Worm (Caenorhabditis elegans) whole organism, young adult: ENCODE results near the gene C28D4.7.

Source experiments
- B0019.2 ChIP-seq: fragments of 200-800 bp; sonication (Bioruptor generic); conservative IDR thresholded peaks from 2 replicates; pipeline ENCODE4 v1.3.6; 2022; ENCODE audit warnings: missing genetic modification reagents, missing genetic modification characterization, missing compliant biosample characterization
- B0336.3 ChIP-seq: fragments of 200-800 bp; sonication (Bioruptor generic); IDR thresholded peaks from 2 replicates; pipeline ENCODE4 v1.3.6; 2022; ENCODE audit warnings: missing genetic modification characterization, missing compliant biosample characterization
- C17E4.6 ChIP-seq: fragments of 200-800 bp; sonication (Bioruptor generic); IDR thresholded peaks from 2 replicates; pipeline ENCODE4 v1.3.6; 2022; ENCODE audit warnings: missing genetic modification reagents, missing genetic modification characterization, missing compliant biosample characterization
- D2030.7 ChIP-seq: fragments of 200-800 bp; sonication (Bioruptor generic); IDR thresholded peaks from 2 replicates; pipeline ENCODE4 v1.3.6; 2022; ENCODE audit warnings: missing genetic modification reagents, missing genetic modification characterization, missing compliant biosample characterization
- F10E7.11 ChIP-seq: sonication (generic microtip); optimal IDR thresholded peaks from 2 replicates; lab custom pipeline; 2017; ENCODE audit warnings: mild to moderate bottlenecking, missing genetic modification characterization, moderate library complexity, missing compliant biosample characterization
- F23B12.7 ChIP-seq: sonication (generic microtip); optimal IDR thresholded peaks from 2 replicates; lab custom pipeline; 2017; ENCODE audit warnings: missing genetic modification characterization, mild to moderate bottlenecking, missing compliant biosample characterization, antibody characterized with exemption, moderate library complexity; ENCODE audit not compliant: insufficient read depth
- F33H1.4 ChIP-seq: fragments of 200-800 bp; sonication (Bioruptor generic); IDR thresholded peaks from 2 replicates; pipeline ENCODE4 v1.3.6; 2022; ENCODE audit warnings: missing genetic modification reagents, missing genetic modification characterization, missing compliant biosample characterization
- F49E8.2 ChIP-seq: sonication (generic microtip); optimal IDR thresholded peaks from 3 replicates; lab custom pipeline; 2017; ENCODE audit warnings: missing genetic modification characterization, mild to moderate bottlenecking, missing compliant biosample characterization, antibody characterized with exemption, moderate library complexity; ENCODE audit not compliant: insufficient read depth
- F57A8.1 ChIP-seq: fragments of 200-800 bp; sonication (Bioruptor generic); optimal IDR thresholded peaks from 2 replicates; lab custom pipeline; 2018; ENCODE audit warnings: mild to moderate bottlenecking, missing genetic modification characterization, moderate library complexity, missing compliant biosample characterization
- K11D2.4 ChIP-seq: fragments of 200-800 bp; sonication (Bioruptor generic); IDR thresholded peaks from 2 replicates; pipeline ENCODE4 v1.3.6; 2022; ENCODE audit warnings: missing genetic modification reagents, missing genetic modification characterization, missing compliant biosample characterization
- Y53F4B.3 ChIP-seq: fragments of 200-800 bp; sonication (Bioruptor generic); IDR thresholded peaks from 2 replicates; pipeline ENCODE4 v1.3.6; 2022; ENCODE audit warnings: missing genetic modification reagents, missing genetic modification characterization, missing compliant biosample characterization
- Y79H2A.3 ChIP-seq: fragments of 200-800 bp; sonication (Bioruptor generic); conservative IDR thresholded peaks from 2 replicates; pipeline ENCODE4 v1.3.6; 2022; ENCODE audit warnings: missing genetic modification reagents, missing genetic modification characterization, missing compliant biosample characterization
- Y95B8A.8 ChIP-seq: fragments of 200-800 bp; sonication (Bioruptor generic); IDR thresholded peaks from 2 replicates; pipeline ENCODE4 v1.3.6; 2022; ENCODE audit warnings: missing genetic modification reagents, missing genetic modification characterization, missing compliant biosample characterization
- athp-1 ChIP-seq: sonication (generic microtip); optimal IDR thresholded peaks from 2 replicates; lab custom pipeline; 2017; ENCODE audit warnings: mild to moderate bottlenecking, missing genetic modification characterization, missing compliant biosample characterization
- attf-3 ChIP-seq: fragments of 200-800 bp; sonication (Bioruptor generic); conservative IDR thresholded peaks from 2 replicates; pipeline ENCODE4 v1.3.6; 2022; ENCODE audit warnings: missing genetic modification reagents, missing genetic modification characterization, missing compliant biosample characterization
- ceh-91 ChIP-seq: fragments of 200-800 bp; sonication (Bioruptor generic); IDR thresholded peaks from 2 replicates; pipeline ENCODE4 v1.3.6; 2022; ENCODE audit warnings: missing genetic modification reagents, missing genetic modification characterization, missing compliant biosample characterization
- dpl-1 ChIP-seq: fragments of 150-350 bp; optimal IDR thresholded peaks from 2 replicates; lab custom pipeline; 2014; ENCODE audit warnings: missing biosample characterization, missing genetic modification reagents, missing genetic modification characterization
- efl-1 ChIP-seq: fragments of 150-350 bp; optimal IDR thresholded peaks from 2 replicates; lab custom pipeline; 2014; ENCODE audit warnings: missing biosample characterization, missing genetic modification reagents, missing genetic modification characterization
- ekl-4 ChIP-seq: fragments of 200-800 bp; sonication (Bioruptor generic); IDR thresholded peaks from 2 replicates; pipeline ENCODE4 v1.3.6; 2022; ENCODE audit warnings: missing genetic modification reagents, missing genetic modification characterization, missing compliant biosample characterization
- him-1 ChIP-seq: sonication (generic microtip); optimal IDR thresholded peaks from 2 replicates; lab custom pipeline; 2016; ENCODE audit warnings: missing genotype, missing genetic modification reagents, missing genetic modification characterization, missing compliant biosample characterization
- hmg-1.2 ChIP-seq: fragments of 200-800 bp; sonication (Bioruptor generic); IDR thresholded peaks from 2 replicates; pipeline ENCODE4 v1.3.6; 2022; ENCODE audit warnings: missing genetic modification reagents, missing genetic modification characterization, missing compliant biosample characterization
- hrde-1 ChIP-seq: sonication (generic microtip); optimal IDR thresholded peaks from 2 replicates; lab custom pipeline; 2016; ENCODE audit warnings: missing genetic modification characterization, mild to moderate bottlenecking, missing compliant biosample characterization, moderate library complexity, missing genotype, missing genetic modification reagents, borderline replicate concordance
- hsf-1 ChIP-seq: fragments of 200-800 bp; sonication (Bioruptor generic); IDR thresholded peaks from 2 replicates; pipeline ENCODE4 v1.3.6; 2022; ENCODE audit warnings: missing genetic modification reagents, missing genetic modification characterization, missing compliant biosample characterization
- let-526 ChIP-seq: fragments of 200-800 bp; sonication (Bioruptor generic); IDR thresholded peaks from 2 replicates; pipeline ENCODE4 v1.3.6; 2022; ENCODE audit warnings: missing genetic modification reagents, missing genetic modification characterization, missing compliant biosample characterization
- let-607 ChIP-seq, 2 experiments: fragments of 200-800 bp in 1 of 2; sonication (Bioruptor generic) in 1 of 2; sonication (generic microtip) in 1 of 2; optimal IDR thresholded peaks; 2 replicates each; lab custom pipeline; 2016 to 2018; ENCODE audit warnings: mild to moderate bottlenecking in 2 of 2, missing compliant biosample characterization in 2 of 2, missing genetic modification characterization in 2 of 2, moderate library complexity in 2 of 2, missing genotype in 1 of 2
- lin-26 ChIP-seq: fragments of 200-800 bp; sonication (Bioruptor generic); IDR thresholded peaks from 2 replicates; pipeline ENCODE4 v1.3.6; 2022; ENCODE audit warnings: missing genetic modification reagents, missing genetic modification characterization, missing compliant biosample characterization
- lin-35 ChIP-seq, 3 experiments: fragments of 150-350 bp in 2 of 3; sonication (generic microtip) in 1 of 3; optimal IDR thresholded peaks; 2 replicates each; lab custom pipeline; 2014 to 2018; ENCODE audit warnings: missing biosample characterization in 3 of 3, missing genetic modification characterization in 3 of 3, missing genetic modification reagents in 3 of 3
- lin-54 ChIP-seq: fragments of 200-800 bp; sonication (Bioruptor generic); optimal IDR thresholded peaks from 2 replicates; lab custom pipeline; 2018; ENCODE audit warnings: mild to moderate bottlenecking, missing genetic modification characterization, missing compliant biosample characterization
- lsl-1 ChIP-seq: fragments of 200-800 bp; sonication (Bioruptor generic); optimal IDR thresholded peaks from 2 replicates; lab custom pipeline; 2018; ENCODE audit warnings: mild to moderate bottlenecking, missing genetic modification characterization, moderate library complexity, missing compliant biosample characterization
- madf-3 ChIP-seq: fragments of 200-800 bp; sonication (Bioruptor generic); IDR thresholded peaks from 2 replicates; pipeline ENCODE4 v1.3.6; 2022; ENCODE audit warnings: missing genetic modification reagents, missing genetic modification characterization, missing compliant biosample characterization
- madf-6 ChIP-seq: fragments of 200-800 bp; sonication (Bioruptor generic); IDR thresholded peaks from 2 replicates; pipeline ENCODE4 v1.3.6; 2022; ENCODE audit warnings: missing genetic modification reagents, missing genetic modification characterization, missing compliant biosample characterization
- mel-28 ChIP-seq: sonication (generic microtip); optimal IDR thresholded peaks from 2 replicates; lab custom pipeline; 2016; ENCODE audit warnings: borderline replicate concordance, mild to moderate bottlenecking, missing genetic modification characterization, missing compliant biosample characterization
- nhr-90 ChIP-seq: sonication (generic microtip); optimal IDR thresholded peaks from 2 replicates; lab custom pipeline; 2016; ENCODE audit warnings: missing genotype, mild to moderate bottlenecking, missing genetic modification characterization, missing compliant biosample characterization
- pbrm-1 ChIP-seq: fragments of 200-800 bp; sonication (Bioruptor generic); IDR thresholded peaks from 2 replicates; pipeline ENCODE4 v1.3.6; 2022; ENCODE audit warnings: missing genetic modification reagents, missing genetic modification characterization, missing compliant biosample characterization
- rcor-1 ChIP-seq: fragments of 200-800 bp; sonication (Bioruptor generic); IDR thresholded peaks from 2 replicates; pipeline ENCODE4 v1.3.6; 2022; ENCODE audit warnings: missing genetic modification reagents, missing genetic modification characterization, missing compliant biosample characterization
- sdz-38 ChIP-seq: sonication (generic microtip); optimal IDR thresholded peaks from 2 replicates; lab custom pipeline; 2016; ENCODE audit warnings: missing genotype, missing genetic modification characterization, missing compliant biosample characterization
- snpc-1.1 ChIP-seq: sonication (generic microtip); optimal IDR thresholded peaks from 2 replicates; lab custom pipeline; 2017; ENCODE audit warnings: missing genetic modification characterization, mild to moderate bottlenecking, missing compliant biosample characterization, antibody characterized with exemption, moderate library complexity, missing genotype, missing genetic modification reagents; ENCODE audit not compliant: insufficient read depth
- snpc-1.3 ChIP-seq: sonication (generic microtip); optimal IDR thresholded peaks from 2 replicates; lab custom pipeline; 2017; ENCODE audit warnings: missing genetic modification characterization, mild to moderate bottlenecking, missing compliant biosample characterization, antibody characterized with exemption, moderate library complexity, missing genotype, missing genetic modification reagents; ENCODE audit not compliant: insufficient read depth
- snpc-3.4 ChIP-seq: sonication (generic microtip); optimal IDR thresholded peaks from 2 replicates; lab custom pipeline; 2017; ENCODE audit warnings: missing genetic modification characterization, mild to moderate bottlenecking, missing compliant biosample characterization, antibody characterized with exemption, moderate library complexity, missing genotype, missing genetic modification reagents
- snpc-4 ChIP-seq, 5 experiments: fragments of 150-350 bp in 1 of 5; sonication (generic microtip) in 4 of 5; optimal IDR thresholded peaks; 2 replicates each; lab custom pipeline; 2014 to 2018; ENCODE audit warnings: missing genetic modification characterization in 5 of 5, missing biosample characterization in 3 of 5, antibody characterized with exemption in 2 of 5, mild to moderate bottlenecking in 2 of 5, missing compliant biosample characterization in 2 of 5, missing genotype in 2 of 5, moderate library complexity in 2 of 5, missing genetic modification reagents in 1 of 5
- tbp1 ChIP-seq: fragments of 200-800 bp; sonication (Bioruptor generic); optimal IDR thresholded peaks from 2 replicates; lab custom pipeline; 2018; ENCODE audit warnings: mild to moderate bottlenecking, missing genetic modification characterization, missing compliant biosample characterization
- tlf-1 ChIP-seq: fragments of 200-800 bp; sonication (Bioruptor generic); optimal IDR thresholded peaks from 2 replicates; lab custom pipeline; 2018; ENCODE audit warnings: mild to moderate bottlenecking, missing genetic modification characterization, missing compliant biosample characterization
- unc-130 ChIP-seq: sonication (generic microtip); optimal IDR thresholded peaks from 2 replicates; lab custom pipeline; 2016; ENCODE audit warnings: missing genetic modification reagents, missing genetic modification characterization, missing compliant biosample characterization
- xnd-1 ChIP-seq: sonication (generic microtip); optimal IDR thresholded peaks from 2 replicates; lab custom pipeline; 2016; ENCODE audit warnings: missing genotype, missing genetic modification reagents, missing genetic modification characterization, missing compliant biosample characterization
- zim-3 ChIP-seq: sonication (generic microtip); optimal IDR thresholded peaks from 2 replicates; lab custom pipeline; 2017; ENCODE audit warnings: mild to moderate bottlenecking, missing genetic modification characterization, moderate library complexity, missing compliant biosample characterization
- ztf-25 ChIP-seq: fragments of 200-800 bp; sonication (Bioruptor generic); IDR thresholded peaks from 2 replicates; pipeline ENCODE4 v1.3.6; 2022; ENCODE audit warnings: missing genetic modification reagents, missing genetic modification characterization, missing compliant biosample characterization

Gene C28D4.7

ce11 chrIV:9778016-9778415 lies 35.1 kb upstream of the C28D4.7 start, which contains the start of gene T13F2.6:
T13F2.6 (plus strand) TSS chrIV:9778321.
- TF ChIP-seq snpc-4 (GFP tag; optimal IDR thresholded peaks at IDR 0.05; lab: Kevin White, UChicago): peak; percentile 74
- peak; percentile 9 to 83 (median 62) for TF ChIP-seq snpc-4 (tag; optimal IDR thresholded peaks at IDR 0.05; lab: Kevin White, UChicago)
- peak; percentile 65 for TF ChIP-seq athp-1 (tag; lab: Kevin White, UChicago)
- TF ChIP-seq snpc-1.3 (tag; lab: Kevin White, UChicago): peak; percentile 91
- no peak for TF ChIP-seq zim-3 (tag; lab: Kevin White, UChicago)
- peak; percentile 93 for TF ChIP-seq lin-54 (GFP tag; lab: Kevin White, UChicago)
- peak; percentile 76 for TF ChIP-seq hsf-1 (GFP tag; lab: Robert Waterston, UW)
- no peak for TF ChIP-seq F57A8.1 (GFP tag; lab: Kevin White, UChicago)
- peak in 1 of 3 experiments; percentile 51 for TF ChIP-seq lin-35 (GFP tag; optimal IDR thresholded peaks at IDR 0.05; lab: Kevin White, UChicago)
- TF ChIP-seq tbp1 (GFP tag; lab: Kevin White, UChicago): peak; percentile 71
- TF ChIP-seq unc-130: peak; percentile 73
- TF ChIP-seq madf-3: peak; percentile 86
- TF ChIP-seq hrde-1: peak; percentile 26
- no peak for TF ChIP-seq let-526 (GFP tag; lab: Robert Waterston, UW)
- TF ChIP-seq him-1 (tag; lab: Kevin White, UChicago): peak; percentile 55
- TF ChIP-seq lsl-1 (GFP tag; lab: Kevin White, UChicago): peak; percentile 100
- peak; percentile 82 for TF ChIP-seq Y53F4B.3 (GFP tag; lab: Robert Waterston, UW)
- TF ChIP-seq tlf-1: peak; percentile 83
- peak; percentile 97 for TF ChIP-seq madf-6
- peak; percentile 88 for TF ChIP-seq rcor-1 (GFP tag; lab: Robert Waterston, UW)
- 0 out of 2 replicates have a peak, but pooled peaks have one; percentile 54 for TF ChIP-seq ztf-25
- no peak for TF ChIP-seq nhr-90 (tag; lab: Kevin White, UChicago)
- 0 out of 2 replicates have a peak, but pooled peaks have one; percentile 73 for TF ChIP-seq Y79H2A.3
- TF ChIP-seq B0336.3: peak; percentile 60; the same call in 1 of the 2 replicates
- TF ChIP-seq Y95B8A.8 (GFP tag; lab: Robert Waterston, UW): peak; percentile 75
- TF ChIP-seq F23B12.7 (tag; lab: Kevin White, UChicago): peak; percentile 51
- TF ChIP-seq attf-3 (GFP tag; lab: Robert Waterston, UW): peak; percentile 65
- peak; percentile 79 for TF ChIP-seq dpl-1 (GFP tag; lab: Kevin White, UChicago)
- peak; percentile 64; the same call in 1 of the 2 replicates for TF ChIP-seq hmg-1.2 (GFP tag; lab: Robert Waterston, UW)
- peak; percentile 86 for TF ChIP-seq ekl-4 (GFP tag; lab: Robert Waterston, UW)
- no peak for TF ChIP-seq sdz-38
- TF ChIP-seq lin-26 (GFP tag; lab: Robert Waterston, UW): no peak
- peak; percentile 57 for TF ChIP-seq snpc-1.1 (tag; lab: Kevin White, UChicago)
- peak; percentile 93 for TF ChIP-seq ceh-91 (GFP tag; lab: Robert Waterston, UW)
- TF ChIP-seq B0019.2 (GFP tag; lab: Robert Waterston, UW): peak; percentile 91
- TF ChIP-seq snpc-3.4 (tag; lab: Kevin White, UChicago): peak; percentile 80
- TF ChIP-seq F10E7.11: no peak
- TF ChIP-seq efl-1: peak; percentile 92
- no peak for TF ChIP-seq K11D2.4 (GFP tag; lab: Robert Waterston, UW)
- TF ChIP-seq F49E8.2 (tag; lab: Kevin White, UChicago): peak; percentile 92
- TF ChIP-seq D2030.7 (GFP tag; lab: Robert Waterston, UW): peak; percentile 94
- peak; percentile 79 for TF ChIP-seq pbrm-1 (GFP tag; lab: Robert Waterston, UW)
- no peak for TF ChIP-seq mel-28 (tag; lab: Kevin White, UChicago)
- peak; percentile 15; the same call in 1 of the 2 replicates for TF ChIP-seq C17E4.6
- no peak for TF ChIP-seq let-607 (tag; optimal IDR thresholded peaks at IDR 0.05; lab: Kevin White, UChicago)
- TF ChIP-seq F33H1.4 (GFP tag; lab: Robert Waterston, UW): peak; percentile 80
- peak; percentile 76 for TF ChIP-seq xnd-1 (tag; lab: Kevin White, UChicago)
